Worm (Caenorhabditis elegans) whole organism, midembryonic: ENCODE data around the gene H12D21.6.

ENCODE experiments used
- klf-2 ChIP-seq: fragments of 200-800 bp; sonication (Bioruptor generic); conservative IDR thresholded peaks from 2 replicates; pipeline ENCODE4 v1.3.6; 2022; ENCODE audit warnings: missing genetic modification reagents, missing genetic modification characterization, missing compliant biosample characterization
- med-1 ChIP-seq: sonication (generic microtip); optimal IDR thresholded peaks from 2 replicates; lab custom pipeline; 2017; ENCODE audit warnings: missing genetic modification characterization, mild to moderate bottlenecking, missing compliant biosample characterization, antibody characterized with exemption, missing genetic modification reagents; ENCODE audit not compliant: insufficient read depth
- ztf-23 ChIP-seq: fragments of 200-800 bp; sonication (Bioruptor generic); IDR thresholded peaks from 2 replicates; pipeline ENCODE4 v1.3.6; 2022; ENCODE audit warnings: missing genetic modification reagents, missing genetic modification characterization, missing compliant biosample characterization

DNA sequence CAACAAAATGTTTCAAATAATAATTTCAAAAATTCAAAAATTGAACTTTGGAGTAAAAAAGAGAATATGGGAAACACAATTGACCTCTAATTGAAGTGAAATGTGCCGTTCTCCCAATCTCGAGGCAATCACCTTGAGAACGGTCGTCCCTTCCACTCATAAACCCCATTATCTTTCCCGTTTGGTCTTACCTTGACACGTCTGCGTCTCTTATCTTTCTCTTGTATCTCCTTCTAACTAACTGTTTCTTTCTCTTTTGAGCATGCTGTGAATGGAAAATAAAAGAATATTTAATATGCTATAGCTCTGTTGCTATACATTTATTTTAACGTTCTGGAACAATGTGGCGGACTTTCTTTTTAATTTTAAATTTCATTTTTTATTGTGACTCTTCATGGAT is 1.9 kb upstream of the H12D21.6 start, which contains the start of gene H12D21.10:
- no peak for TF ChIP-seq klf-2
- no peak for TF ChIP-seq ztf-23 (GFP tag; lab: Robert Waterston, UW)
- TF ChIP-seq med-1 (GFP tag; lab: Kevin White, UChicago), result no peak
